Fruit fly (Drosophila melanogaster) whole organism, embryonic: ENCODE data around the gene CG8460.
A peak's percentile ranks its signal among the peaks of the same experiment; 100 is the strongest.

Experiments
- Adf1 ChIP-seq: fragments of 200-800 bp; sonication (Bioruptor generic); IDR thresholded peaks from 2 replicates; pipeline ENCODE4 v1.3.6; 2022; ENCODE audit warnings: missing biosample characterization, missing genetic modification characterization
- CG10543 ChIP-seq: fragments of 200-800 bp; sonication (Bioruptor generic); optimal IDR thresholded peaks from 3 replicates; lab custom pipeline; 2017; ENCODE audit warnings: missing biosample characterization, mild to moderate bottlenecking, missing genetic modification characterization, moderate library complexity
- CG13287 ChIP-seq: fragments of 200-800 bp; sonication (Bioruptor generic); IDR thresholded peaks from 2 replicates; pipeline ENCODE4 v1.3.6; 2022; ENCODE audit warnings: missing biosample characterization, missing genetic modification characterization; ENCODE audit not compliant: partially characterized antibody
- CG2120 ChIP-seq: fragments of 200-800 bp; sonication (Bioruptor generic); optimal IDR thresholded peaks from 3 replicates; lab custom pipeline; 2016; ENCODE audit warnings: missing biosample characterization, missing genetic modification characterization
- CG2129 ChIP-seq: fragments of 200-800 bp; sonication (Bioruptor generic); IDR thresholded peaks from 2 replicates; pipeline ENCODE4 v1.3.6; 2022; ENCODE audit warnings: missing biosample characterization, missing genetic modification characterization; ENCODE audit not compliant: partially characterized antibody
- CG2678 ChIP-seq: fragments of 200-800 bp; sonication (Bioruptor generic); optimal IDR thresholded peaks from 3 replicates; lab custom pipeline; 2019; ENCODE audit warnings: missing biosample characterization, mild to moderate bottlenecking, missing genetic modification characterization, moderate library complexity
- CG6854 ChIP-seq: fragments of 200-800 bp; sonication (Bioruptor generic); optimal IDR thresholded peaks from 3 replicates; lab custom pipeline; 2017; ENCODE audit warnings: missing biosample characterization, mild to moderate bottlenecking, missing genetic modification characterization
- CG8359 ChIP-seq: fragments of 200-800 bp; sonication (Bioruptor generic); optimal IDR thresholded peaks from 2 replicates; lab custom pipeline; 2017; ENCODE audit warnings: missing biosample characterization, mild to moderate bottlenecking, missing genetic modification characterization, borderline replicate concordance
- CG9876 ChIP-seq: fragments of 200-800 bp; sonication (Bioruptor generic); optimal IDR thresholded peaks from 2 replicates; lab custom pipeline; 2016; ENCODE audit warnings: missing biosample characterization, missing genetic modification characterization
- D ChIP-seq, 2 experiments: fragments of 200-800 bp in 1 of 2; fragments of >200 bp in 1 of 2; sonication (Bioruptor generic) in 1 of 2; optimal IDR thresholded peaks; 2 replicates in 1 of 2; 3 replicates in 1 of 2; lab custom pipeline; 2017; ENCODE audit warnings: mild to moderate bottlenecking in 1 of 2, missing biosample characterization in 1 of 2, missing genetic modification characterization in 1 of 2, missing genetic modification reagents in 1 of 2
- Deaf1 ChIP-seq: fragments of 200-800 bp; optimal IDR thresholded peaks from 3 replicates; lab custom pipeline; 2019; ENCODE audit warnings: missing biosample characterization, mild to moderate bottlenecking, missing genetic modification characterization, moderate library complexity
- Drgx ChIP-seq: fragments of 200-800 bp; sonication (Bioruptor generic); IDR thresholded peaks from 2 replicates; pipeline ENCODE4 v1.3.6; 2022; ENCODE audit warnings: missing biosample characterization, missing genetic modification characterization
- Ets65A ChIP-seq: fragments of 200-800 bp; sonication (Bioruptor generic); peaks from one replicate; lab custom pipeline; 2016; ENCODE audit warnings: missing biosample characterization, missing genetic modification characterization
- GATAe ChIP-seq: fragments of 200-800 bp; sonication (Bioruptor generic); conservative IDR thresholded peaks from 2 replicates; pipeline ENCODE4 v1.3.6; 2022; ENCODE audit warnings: missing biosample characterization, missing genetic modification characterization
- HmgZ ChIP-seq: fragments of 200-800 bp; sonication (Bioruptor generic); optimal IDR thresholded peaks from 2 replicates; lab custom pipeline; 2018; ENCODE audit warnings: missing biosample characterization, mild to moderate bottlenecking, missing genetic modification characterization
- Jarid2 ChIP-seq: fragments of 200-800 bp; sonication (Bioruptor generic); optimal IDR thresholded peaks from 3 replicates; lab custom pipeline; 2017; ENCODE audit warnings: mild to moderate bottlenecking, missing biosample characterization, missing genetic modification reagents, missing genetic modification characterization
- MBD-R2 ChIP-seq: fragments of 200-800 bp; sonication (Bioruptor generic); IDR thresholded peaks from 2 replicates; pipeline ENCODE4 v1.3.6; 2022; ENCODE audit warnings: missing biosample characterization, missing genetic modification characterization
- MESR4 ChIP-seq: fragments of 200-800 bp; sonication (Bioruptor generic); optimal IDR thresholded peaks from 2 replicates; lab custom pipeline; 2018; ENCODE audit warnings: missing biosample characterization, mild to moderate bottlenecking, missing genetic modification characterization, moderate library complexity
- Med ChIP-seq: fragments of 200-800 bp; sonication (Bioruptor generic); peaks from one replicate; lab custom pipeline; 2016; ENCODE audit warnings: missing biosample characterization, missing genetic modification characterization, mild to moderate bottlenecking, inconsistent platforms, moderate library complexity
- Sry-δ ChIP-seq: fragments of 200-800 bp; sonication (Bioruptor generic); optimal IDR thresholded peaks from 2 replicates; lab custom pipeline; 2016; ENCODE audit warnings: missing biosample characterization, missing genetic modification characterization
- Trl ChIP-seq, 3 experiments: fragments of >200 bp in 2 of 3; fragments of 200-800 bp in 1 of 3; sonication (Bioruptor generic) in 1 of 3; optimal IDR thresholded peaks; 2 replicates in 1 of 3; 3 replicates in 2 of 3; lab custom pipeline; 2016 to 2017; ENCODE audit warnings: missing biosample characterization in 1 of 3, missing genetic modification characterization in 1 of 3
- ci ChIP-seq: fragments of 200-800 bp; sonication (Bioruptor generic); IDR thresholded peaks from 3 replicates; pipeline ENCODE4 v1.3.6; 2022; ENCODE audit warnings: missing biosample characterization, missing genetic modification characterization
- disco-r ChIP-seq: fragments of 200-800 bp; sonication (Bioruptor generic); optimal IDR thresholded peaks from 2 replicates; lab custom pipeline; 2016; ENCODE audit warnings: missing biosample characterization, missing genetic modification characterization
- eve ChIP-seq, 2 experiments: fragments of >200 bp; optimal IDR thresholded peaks; 2 replicates each; lab custom pipeline; 2017; ENCODE audit warnings: missing biosample characterization in 2 of 2, missing genetic modification characterization in 2 of 2
- exex ChIP-seq: fragments of 200-800 bp; sonication (Bioruptor generic); optimal IDR thresholded peaks from 4 replicates; lab custom pipeline; 2018; ENCODE audit warnings: missing biosample characterization, mild to moderate bottlenecking, missing genetic modification characterization, moderate library complexity
- gcm ChIP-seq: fragments of 200-800 bp; sonication (Bioruptor generic); optimal IDR thresholded peaks from 2 replicates; lab custom pipeline; 2019; ENCODE audit warnings: missing biosample characterization, mild to moderate bottlenecking, missing genetic modification characterization, moderate library complexity
- grn ChIP-seq: fragments of 200-800 bp; sonication (Bioruptor generic); optimal IDR thresholded peaks from 3 replicates; lab custom pipeline; 2017; ENCODE audit warnings: missing biosample characterization, missing genetic modification characterization
- mirr ChIP-seq: fragments of 200-800 bp; sonication (Bioruptor generic); optimal IDR thresholded peaks from 3 replicates; lab custom pipeline; 2018; ENCODE audit warnings: missing biosample characterization, mild to moderate bottlenecking, missing genetic modification characterization
- pros ChIP-seq: fragments of 200-800 bp; sonication (Bioruptor generic); optimal IDR thresholded peaks from 3 replicates; lab custom pipeline; 2019; ENCODE audit warnings: missing biosample characterization, mild to moderate bottlenecking, missing genetic modification characterization, moderate library complexity
- row ChIP-seq: fragments of 200-800 bp; sonication (Bioruptor generic); IDR thresholded peaks from 3 replicates; pipeline ENCODE4 v1.3.6; 2022; ENCODE audit warnings: missing biosample characterization, missing genetic modification characterization
- sens ChIP-seq: fragments of 200-800 bp; sonication (Bioruptor generic); peaks from one replicate; lab custom pipeline; 2016; ENCODE audit warnings: missing biosample characterization, missing genetic modification characterization
- seq ChIP-seq: fragments of 200-800 bp; sonication (Bioruptor generic); IDR thresholded peaks from 2 replicates; pipeline ENCODE4 v1.3.6; 2022; ENCODE audit warnings: missing biosample characterization, missing genetic modification characterization
- sug ChIP-seq: fragments of 200-800 bp; optimal IDR thresholded peaks from 2 replicates; lab custom pipeline; 2019; ENCODE audit warnings: missing biosample characterization, mild to moderate bottlenecking, missing genetic modification characterization, moderate library complexity
- vfl ChIP-seq: fragments of 200-800 bp; sonication (Bioruptor generic); optimal IDR thresholded peaks from 2 replicates; lab custom pipeline; 2016; ENCODE audit warnings: missing biosample characterization, missing genetic modification characterization
- wek ChIP-seq: fragments of 200-800 bp; sonication (Bioruptor generic); optimal IDR thresholded peaks from 3 replicates; lab custom pipeline; 2018; ENCODE audit warnings: missing biosample characterization, mild to moderate bottlenecking, missing genetic modification characterization, moderate library complexity
- zfh1 ChIP-seq: fragments of 200-800 bp; sonication (Bioruptor generic); IDR thresholded peaks from 3 replicates; pipeline ENCODE4 v1.3.6; 2022; ENCODE audit warnings: missing biosample characterization, missing genetic modification characterization

CG8460 gene

dm6 chr2L:8213987-8214386, 17.0 kb downstream of the CG8460 start, which contains the start of gene CG8353:
Gene CG8353, plus strand, starts transcription at chr2L:8214045.
- TF ChIP-seq Ets65A (GFP tag; lab: Kevin White, UChicago): peak; percentile 14
- peak; percentile 33 for TF ChIP-seq pros
- no peak for TF ChIP-seq CG9876 (GFP tag; lab: Kevin White, UChicago)
- TF ChIP-seq ci (GFP tag; lab: Robert Waterston, UW): no peak
- TF ChIP-seq CG2120 (GFP tag; lab: Kevin White, UChicago): peak; percentile 12
- TF ChIP-seq exex: peak; percentile 52
- peak; percentile 42; the same call in 1 of the 2 replicates for TF ChIP-seq Adf1 (GFP tag; lab: Robert Waterston, UW)
- TF ChIP-seq MBD-R2: 0 out of 2 replicates have a peak, but pooled peaks have one; percentile 23
- TF ChIP-seq Jarid2 (GFP tag; lab: Kevin White, UChicago): peak; percentile 29
- peak; percentile 27 for TF ChIP-seq CG6854
- peak; percentile 83 for TF ChIP-seq Deaf1 (tag; lab: Kevin White, UChicago)
- TF ChIP-seq sug (tag; lab: Kevin White, UChicago): peak; percentile 32
- peak; percentile 50 for TF ChIP-seq Med
- no peak for TF ChIP-seq CG2129 (GFP tag; lab: Robert Waterston, UW)
- TF ChIP-seq grn (GFP tag; lab: Kevin White, UChicago): peak; percentile 97
- peak in 1 of 2 experiments; percentile 62 for TF ChIP-seq Trl (optimal IDR thresholded peaks at IDR 0.05; lab: Kevin White, UChicago)
- TF ChIP-seq Trl (GFP tag; optimal IDR thresholded peaks at IDR 0.05; lab: Kevin White, UChicago): no peak
- TF ChIP-seq gcm (GFP tag; lab: Kevin White, UChicago): no peak
- peak; percentile 54; the same call in 1 of the 2 replicates for TF ChIP-seq GATAe (GFP tag; lab: Robert Waterston, UW)
- 0 out of 2 replicates have a peak, but pooled peaks have one; percentile 30 for TF ChIP-seq seq (GFP tag; lab: Robert Waterston, UW)
- TF ChIP-seq Drgx: peak; percentile 15; the same call in 1 of the 2 replicates
- no peak for TF ChIP-seq CG2678
- peak; percentile 71 for TF ChIP-seq wek (GFP tag; lab: Kevin White, UChicago)
- 0 out of 3 replicates have a peak, but pooled peaks have one; percentile 6 for TF ChIP-seq row (GFP tag; lab: Robert Waterston, UW)
- TF ChIP-seq HmgZ (tag; lab: Kevin White, UChicago): peak; percentile 52
- TF ChIP-seq Sry-δ (GFP tag; lab: Kevin White, UChicago): peak; percentile 1
- TF ChIP-seq eve (GFP tag; optimal IDR thresholded peaks at IDR 0.05; lab: Kevin White, UChicago): no peak
- TF ChIP-seq mirr (GFP tag; lab: Kevin White, UChicago): peak; percentile 80
- TF ChIP-seq zfh1 (GFP tag; lab: Robert Waterston, UW): 0 out of 3 replicates have a peak, but pooled peaks have one; percentile 50
- 0 out of 2 replicates have a peak, but pooled peaks have one; percentile 20 for TF ChIP-seq CG13287 (GFP tag; lab: Robert Waterston, UW)
- TF ChIP-seq disco-r (GFP tag; lab: Kevin White, UChicago): no peak
- TF ChIP-seq MESR4 (GFP tag; lab: Kevin White, UChicago): peak; percentile 28
- TF ChIP-seq CG10543 (GFP tag; lab: Kevin White, UChicago): peak; percentile 30

dm6 chr2L:8215259-8215929, 18.4 kb downstream of the CG8460 start, which contains the start of gene CG8349:
Gene CG8349, plus strand, starts transcription at chr2L:8215915.
- peak; percentile 8 for TF ChIP-seq sens (GFP tag; lab: Kevin White, UChicago)
- peak; percentile 99 for TF ChIP-seq CG8359
- TF ChIP-seq D (optimal IDR thresholded peaks at IDR 0.05; lab: Kevin White, UChicago): no peak
- no peak for TF ChIP-seq D (GFP tag; optimal IDR thresholded peaks at IDR 0.05; lab: Kevin White, UChicago)

- TF ChIP-seq vfl (GFP tag; lab: Kevin White, UChicago): no peak
- no peak for TF ChIP-seq sens (GFP tag; lab: Kevin White, UChicago)
Measured at dm6 chr2L:8217917-8218316, 20.9 kb downstream of the CG8460 start, which contains the start of gene CG8292. Gene CG8292, minus strand, starts transcription at chr2L:8218017.
